Fruit fly (Drosophila melanogaster): ENCODE results near the gene Rbf.

DNA sequence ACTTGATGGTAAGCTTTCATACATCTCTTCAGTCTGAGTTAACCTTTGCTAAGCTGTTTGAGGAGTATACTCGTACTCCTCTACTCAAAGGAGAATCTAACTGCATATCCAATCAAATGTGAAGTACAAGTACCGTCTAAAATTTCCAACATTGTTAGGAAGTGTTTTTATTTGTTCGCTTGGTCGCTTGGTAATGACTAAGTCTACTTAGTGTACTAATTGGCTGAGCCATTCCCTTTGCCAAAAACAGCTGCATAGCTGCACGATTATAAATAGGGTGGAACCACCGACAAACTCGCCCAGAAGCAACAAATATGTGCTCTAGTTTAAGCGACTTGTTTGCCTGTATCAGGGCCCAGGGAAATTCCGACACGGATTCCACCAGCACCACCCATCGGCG is 43.2 kb upstream of the Rbf start, which contains the start of gene CG14635:
- TF ChIP-seq Abd-B (GFP tag; optimal IDR thresholded peaks at IDR 0.05) = no peak
- TF ChIP-seq jim (GFP tag; optimal IDR thresholded peaks at IDR 0.05) = no peak
- no peak for TF ChIP-seq HLH106 (tag; optimal IDR thresholded peaks at IDR 0.05)
